Fruit fly (Drosophila melanogaster) whole organism, embryonic: ENCODE measurements around the gene CG44476.

Experiments used
- Aef1 ChIP-seq: fragments of 200-800 bp; sonication (Bioruptor generic); IDR thresholded peaks from 3 replicates; pipeline ENCODE4 v1.3.6; 2022; ENCODE audit warnings: missing biosample characterization, missing genetic modification characterization
- BEAF-32 ChIP-seq: fragments of 200-800 bp; sonication (Bioruptor generic); optimal IDR thresholded peaks from 3 replicates; lab custom pipeline; 2017; ENCODE audit warnings: missing biosample characterization, missing genetic modification characterization, mild to moderate bottlenecking, moderate library complexity, missing genetic modification reagents
- CG10979 ChIP-seq: fragments of 200-800 bp; sonication (Bioruptor generic); optimal IDR thresholded peaks from 2 replicates; lab custom pipeline; 2018; ENCODE audit warnings: missing biosample characterization, mild to moderate bottlenecking, missing genetic modification characterization, moderate library complexity
- CG11398 ChIP-seq: fragments of 200-800 bp; sonication (Bioruptor generic); optimal IDR thresholded peaks from 2 replicates; lab custom pipeline; 2016; ENCODE audit warnings: missing biosample characterization, missing genetic modification characterization
- CG15479 ChIP-seq: fragments of 200-800 bp; sonication (Bioruptor generic); optimal IDR thresholded peaks from 3 replicates; lab custom pipeline; 2019; ENCODE audit warnings: missing biosample characterization, mild to moderate bottlenecking, missing genetic modification characterization, moderate library complexity
- CG16813 ChIP-seq: fragments of 200-800 bp; sonication (Bioruptor generic); IDR thresholded peaks from 3 replicates; pipeline ENCODE4 v1.3.6; 2022; ENCODE audit warnings: missing biosample characterization, missing genetic modification characterization; ENCODE audit not compliant: partially characterized antibody
- CG17912 ChIP-seq: fragments of 200-800 bp; sonication (Bioruptor generic); optimal IDR thresholded peaks from 2 replicates; lab custom pipeline; 2018; ENCODE audit warnings: missing biosample characterization, mild to moderate bottlenecking, missing genetic modification characterization
- CG18262 ChIP-seq: fragments of 200-800 bp; optimal IDR thresholded peaks from 3 replicates; lab custom pipeline; 2019; ENCODE audit warnings: missing biosample characterization, mild to moderate bottlenecking, missing genetic modification characterization, moderate library complexity
- CG18619 ChIP-seq: fragments of 200-800 bp; sonication (Bioruptor generic); optimal IDR thresholded peaks from 3 replicates; lab custom pipeline; 2017; ENCODE audit warnings: missing biosample characterization, mild to moderate bottlenecking, missing genetic modification characterization
- CG2116 ChIP-seq: fragments of 200-800 bp; sonication (Bioruptor generic); optimal IDR thresholded peaks from 3 replicates; lab custom pipeline; 2018; ENCODE audit warnings: missing biosample characterization, mild to moderate bottlenecking, missing genetic modification characterization
- CG3163 ChIP-seq: fragments of 200-800 bp; sonication (Bioruptor generic); optimal IDR thresholded peaks from 3 replicates; lab custom pipeline; 2016; ENCODE audit warnings: missing biosample characterization, missing genetic modification characterization
- CG32532 ChIP-seq: fragments of 200-800 bp; sonication (Bioruptor generic); IDR thresholded peaks from 2 replicates; pipeline ENCODE4 v1.3.6; 2022; ENCODE audit warnings: missing biosample characterization, missing genetic modification characterization
- CG34376 ChIP-seq: fragments of 200-800 bp; sonication (Bioruptor generic); optimal IDR thresholded peaks from 2 replicates; lab custom pipeline; 2018; ENCODE audit warnings: missing biosample characterization, mild to moderate bottlenecking, missing genetic modification characterization
- CG3838 ChIP-seq: fragments of 200-800 bp; sonication (Bioruptor generic); optimal IDR thresholded peaks from 3 replicates; lab custom pipeline; 2016; ENCODE audit warnings: missing biosample characterization, missing genetic modification characterization
- CG6813 ChIP-seq: fragments of 200-800 bp; sonication (Bioruptor generic); optimal IDR thresholded peaks from 2 replicates; lab custom pipeline; 2017; ENCODE audit warnings: missing biosample characterization, missing genetic modification characterization, mild to moderate bottlenecking, moderate library complexity, missing genetic modification reagents
- CG7372 ChIP-seq: fragments of 200-800 bp; sonication (Bioruptor generic); IDR thresholded peaks from 2 replicates; pipeline ENCODE4 v1.3.6; 2022; ENCODE audit warnings: missing biosample characterization, missing genetic modification characterization
- CG7556 ChIP-seq: fragments of 200-800 bp; sonication (Bioruptor generic); optimal IDR thresholded peaks from 2 replicates; lab custom pipeline; 2017; ENCODE audit warnings: missing biosample characterization, mild to moderate bottlenecking, missing genetic modification characterization
- CoRest ChIP-seq: fragments of 200-800 bp; sonication (Bioruptor generic); optimal IDR thresholded peaks from 3 replicates; lab custom pipeline; 2018; ENCODE audit warnings: missing biosample characterization, mild to moderate bottlenecking, missing genetic modification characterization, moderate library complexity
- D ChIP-seq, 2 experiments: fragments of 200-800 bp in 1 of 2; fragments of >200 bp in 1 of 2; sonication (Bioruptor generic) in 1 of 2; optimal IDR thresholded peaks; 2 replicates in 1 of 2; 3 replicates in 1 of 2; lab custom pipeline; 2017; ENCODE audit warnings: mild to moderate bottlenecking in 1 of 2, missing biosample characterization in 1 of 2, missing genetic modification characterization in 1 of 2, missing genetic modification reagents in 1 of 2
- Dfd ChIP-seq, 2 experiments: fragments of >200 bp; optimal IDR thresholded peaks; 2 replicates each; lab custom pipeline; 2017; ENCODE audit warnings: missing biosample characterization in 2 of 2, missing genetic modification characterization in 2 of 2
- Dip2 ChIP-seq: fragments of 200-800 bp; sonication (Bioruptor generic); IDR thresholded peaks from 2 replicates; pipeline ENCODE4 v1.3.6; 2022; ENCODE audit warnings: missing biosample characterization, missing genetic modification characterization
- Dll ChIP-seq: fragments of 200-800 bp; sonication (Bioruptor generic); IDR thresholded peaks from 4 replicates; pipeline ENCODE4 v1.3.6; 2022; ENCODE audit warnings: missing biosample characterization, missing genetic modification characterization; ENCODE audit not compliant: partially characterized antibody
- Fer3 ChIP-seq: fragments of 200-800 bp; sonication (Bioruptor generic); optimal IDR thresholded peaks from 2 replicates; lab custom pipeline; 2018; ENCODE audit warnings: missing biosample characterization, mild to moderate bottlenecking, missing genetic modification characterization, moderate library complexity
- HLHmδ ChIP-seq: fragments of 200-800 bp; sonication (Bioruptor generic); optimal IDR thresholded peaks from 2 replicates; lab custom pipeline; 2018; ENCODE audit warnings: missing biosample characterization, mild to moderate bottlenecking, missing genetic modification characterization, moderate library complexity
- Hr51 ChIP-seq, 2 experiments: fragments of 200-800 bp; sonication (Bioruptor generic); optimal IDR thresholded peaks; 2 replicates in 1 of 2; 3 replicates in 1 of 2; lab custom pipeline; 2016 to 2018; ENCODE audit warnings: missing biosample characterization in 2 of 2, missing genetic modification characterization in 2 of 2, mild to moderate bottlenecking in 1 of 2, moderate library complexity in 1 of 2
- Kr ChIP-seq: fragments of 200-800 bp; sonication (Bioruptor generic); optimal IDR thresholded peaks from 2 replicates; lab custom pipeline; 2017; ENCODE audit warnings: missing biosample characterization, mild to moderate bottlenecking, missing genetic modification characterization
- Nf-YA ChIP-seq: fragments of 200-800 bp; sonication (Bioruptor generic); IDR thresholded peaks from 2 replicates; pipeline ENCODE4 v1.3.6; 2022; ENCODE audit warnings: missing biosample characterization, missing genetic modification characterization
- Ptx1 ChIP-seq: fragments of 200-800 bp; sonication (Bioruptor generic); IDR thresholded peaks from 2 replicates; pipeline ENCODE4 v1.3.6; 2022; ENCODE audit warnings: missing biosample characterization, missing genetic modification characterization
- Rx ChIP-seq: fragments of 200-800 bp; sonication (Bioruptor generic); IDR thresholded peaks from 2 replicates; pipeline ENCODE4 v1.3.6; 2022; ENCODE audit warnings: missing biosample characterization, missing genetic modification characterization
- Sin3A ChIP-seq: fragments of >200 bp; optimal IDR thresholded peaks from 2 replicates; lab custom pipeline; 2018
- Sox102F ChIP-seq: fragments of 200-800 bp; sonication (Bioruptor generic); optimal IDR thresholded peaks from 2 replicates; lab custom pipeline; 2018; ENCODE audit warnings: missing biosample characterization, mild to moderate bottlenecking, missing genetic modification characterization, moderate library complexity
- Sry-β ChIP-seq: fragments of 200-800 bp; sonication (Bioruptor generic); optimal IDR thresholded peaks from 2 replicates; lab custom pipeline; 2018; ENCODE audit warnings: missing biosample characterization, mild to moderate bottlenecking, missing genetic modification characterization, moderate library complexity
- ase ChIP-seq: fragments of 200-800 bp; sonication (Bioruptor generic); IDR thresholded peaks from 3 replicates; pipeline ENCODE4 v1.3.6; 2022; ENCODE audit warnings: missing biosample characterization, missing genetic modification characterization
- crol ChIP-seq: fragments of 200-800 bp; sonication (Bioruptor generic); IDR thresholded peaks from 2 replicates; pipeline ENCODE4 v1.3.6; 2022; ENCODE audit warnings: missing biosample characterization, missing genetic modification characterization
- da ChIP-seq: fragments of 200-800 bp; sonication (Bioruptor generic); optimal IDR thresholded peaks from 2 replicates; lab custom pipeline; 2016; ENCODE audit warnings: missing biosample characterization, missing genetic modification characterization
- fd3F ChIP-seq: fragments of 200-800 bp; sonication (Bioruptor generic); optimal IDR thresholded peaks from 2 replicates; lab custom pipeline; 2018; ENCODE audit warnings: missing biosample characterization, mild to moderate bottlenecking, missing genetic modification characterization, moderate library complexity
- gcm2 ChIP-seq: fragments of 200-800 bp; sonication (Bioruptor generic); optimal IDR thresholded peaks from 2 replicates; lab custom pipeline; 2016; ENCODE audit warnings: missing biosample characterization, missing genetic modification characterization
- gsb-n ChIP-seq: fragments of 200-800 bp; sonication (Bioruptor generic); optimal IDR thresholded peaks from 3 replicates; lab custom pipeline; 2018; ENCODE audit warnings: missing biosample characterization, mild to moderate bottlenecking, missing genetic modification characterization
- h ChIP-seq: fragments of >200 bp; optimal IDR thresholded peaks from 2 replicates; lab custom pipeline; 2017
- lilli ChIP-seq: fragments of 200-800 bp; sonication (Bioruptor generic); optimal IDR thresholded peaks from 3 replicates; lab custom pipeline; 2016; ENCODE audit warnings: missing biosample characterization, missing genetic modification characterization
- mirr ChIP-seq: fragments of 200-800 bp; sonication (Bioruptor generic); optimal IDR thresholded peaks from 3 replicates; lab custom pipeline; 2018; ENCODE audit warnings: missing biosample characterization, mild to moderate bottlenecking, missing genetic modification characterization
- ro ChIP-seq: fragments of 200-800 bp; sonication (Bioruptor generic); IDR thresholded peaks from 2 replicates; pipeline ENCODE4 v1.3.6; 2022; ENCODE audit warnings: missing biosample characterization, missing genetic modification characterization
- sd ChIP-seq: fragments of 200-800 bp; sonication (Bioruptor generic); optimal IDR thresholded peaks from 3 replicates; lab custom pipeline; 2018; ENCODE audit warnings: missing biosample characterization, mild to moderate bottlenecking, missing genetic modification characterization, moderate library complexity
- shn ChIP-seq: fragments of 200-800 bp; sonication (Bioruptor generic); optimal IDR thresholded peaks from 3 replicates; lab custom pipeline; 2016; ENCODE audit warnings: missing biosample characterization, missing genetic modification characterization
- sisA ChIP-seq: fragments of 200-800 bp; sonication (Bioruptor generic); IDR thresholded peaks from 2 replicates; pipeline ENCODE4 v1.3.6; 2022; ENCODE audit warnings: missing biosample characterization, missing genetic modification characterization
- slbo ChIP-seq: fragments of 200-800 bp; sonication (Bioruptor generic); IDR thresholded peaks from 2 replicates; pipeline ENCODE4 v1.3.6; 2022; ENCODE audit warnings: missing biosample characterization, missing genetic modification characterization
- sqz ChIP-seq: fragments of 200-800 bp; sonication (Bioruptor generic); optimal IDR thresholded peaks from 3 replicates; lab custom pipeline; 2018; ENCODE audit warnings: missing biosample characterization, mild to moderate bottlenecking, missing genetic modification characterization
- toy ChIP-seq: fragments of 200-800 bp; sonication (Bioruptor generic); IDR thresholded peaks from 2 replicates; pipeline ENCODE4 v1.3.6; 2022; ENCODE audit warnings: missing biosample characterization, missing genetic modification characterization
- tx ChIP-seq: fragments of 200-800 bp; sonication (Bioruptor generic); optimal IDR thresholded peaks from 2 replicates; lab custom pipeline; 2016; ENCODE audit warnings: missing biosample characterization, missing genetic modification characterization
- unpg ChIP-seq: fragments of 200-800 bp; sonication (Bioruptor generic); optimal IDR thresholded peaks from 3 replicates; lab custom pipeline; 2018; ENCODE audit warnings: missing biosample characterization, mild to moderate bottlenecking, missing genetic modification characterization, moderate library complexity
- usp ChIP-seq: fragments of >200 bp; optimal IDR thresholded peaks from 2 replicates; lab custom pipeline; 2017; ENCODE audit warnings: missing biosample characterization, missing genetic modification characterization
- yki ChIP-seq: fragments of >200 bp; optimal IDR thresholded peaks from 3 replicates; lab custom pipeline; 2018

The CG44476 gene

dm6 chr2L:18136427-18136857 is 23.5 kb upstream of the CG44476 start (continued):
- TF ChIP-seq HLHmδ (GFP tag; lab: Kevin White, UChicago) (no peak), usp (GFP tag; lab: Kevin White, UChicago) (no peak), yki (lab: Kevin White, UChicago) (no peak), Rx (no peak), Ptx1 (GFP tag; lab: Robert Waterston, UW) (no peak), CG16813 (GFP tag; lab: Robert Waterston, UW) (no peak), CG15479 (no peak), mirr (GFP tag; lab: Kevin White, UChicago) (peak; percentile 2), unpg (GFP tag; lab: Kevin White, UChicago) (no peak), sd (tag; lab: Kevin White, UChicago) (peak; percentile 78), CG10979 (tag; lab: Kevin White, UChicago) (no peak), CG11398 (GFP tag; lab: Kevin White, UChicago) (no peak), CG34376 (GFP tag; lab: Kevin White, UChicago) (peak; percentile 48), gsb-n (tag; lab: Kevin White, UChicago) (no peak), CG7372 (GFP tag; lab: Robert Waterston, UW) (no peak), D (optimal IDR thresholded peaks at IDR 0.05; lab: Kevin White, UChicago) (no peak), D (GFP tag; optimal IDR thresholded peaks at IDR 0.05; lab: Kevin White, UChicago) (no peak), BEAF-32 (GFP tag; lab: Kevin White, UChicago) (no peak), CG7556 (no peak), Aef1 (GFP tag; lab: Robert Waterston, UW) (no peak), Sox102F (GFP tag; lab: Kevin White, UChicago) (no peak), Nf-YA (GFP tag; lab: Robert Waterston, UW) (no peak), Hr51 (GFP tag; optimal IDR thresholded peaks at IDR 0.05; lab: Kevin White, UChicago) (no peak), Fer3 (tag; lab: Kevin White, UChicago) (peak; percentile 52), CG18262 (tag; lab: Kevin White, UChicago) (no peak), Dip2 (GFP tag; lab: Robert Waterston, UW) (no peak), crol (GFP tag; lab: Robert Waterston, UW) (no peak), gcm2 (no peak), lilli (GFP tag; lab: Kevin White, UChicago) (peak; percentile 46), CG17912 (GFP tag; lab: Kevin White, UChicago) (no peak), Sin3A (lab: Kevin White, UChicago) (no peak), shn (GFP tag; lab: Kevin White, UChicago) (peak; percentile 0), Kr (no peak), CG32532 (GFP tag; lab: Robert Waterston, UW) (peak; percentile 37; the same call in 1 of the 2 replicates), CoRest (tag; lab: Kevin White, UChicago) (peak; percentile 19), toy (GFP tag; lab: Robert Waterston, UW) (no peak; the same call in 1 of the 2 replicates), Dfd (GFP tag; optimal IDR thresholded peaks at IDR 0.05; lab: Kevin White, UChicago) (no peak), slbo (GFP tag; lab: Robert Waterston, UW) (no peak), Sry-β (GFP tag; lab: Kevin White, UChicago) (no peak), CG6813 (GFP tag; lab: Kevin White, UChicago) (peak; percentile 45), h (lab: Kevin White, UChicago) (no peak), fd3F (GFP tag; lab: Kevin White, UChicago) (no peak), sisA (GFP tag; lab: Robert Waterston, UW) (no peak), da (GFP tag; lab: Kevin White, UChicago) (no peak), CG3163 (GFP tag; lab: Kevin White, UChicago) (peak; percentile 14), CG2116 (no peak), CG18619 (peak; percentile 48), ase (GFP tag; lab: Robert Waterston, UW) (no peak), Dll (no peak), sqz (GFP tag; lab: Kevin White, UChicago) (no peak), CG3838 (GFP tag; lab: Kevin White, UChicago) (no peak), tx (no peak), ro (GFP tag; lab: Robert Waterston, UW) (no peak)
